Worm (Caenorhabditis elegans): ENCODE measurements around the gene C12D8.20.

- TF ChIP-seq nhr-90 (tag; optimal IDR thresholded peaks at IDR 0.05; ENCODE audit: poor library complexity) (no peak), nhr-12 (tag; optimal IDR thresholded peaks at IDR 0.05) (no peak), tbx-2 (tag; optimal IDR thresholded peaks at IDR 0.05) (no peak), lin-13 (GFP tag; optimal IDR thresholded peaks at IDR 0.05) (no peak), elt-3 (tag; optimal IDR thresholded peaks at IDR 0.05) (no peak), unc-130 (tag; optimal IDR thresholded peaks at IDR 0.05) (no peak), xbp-1 (tag; optimal IDR thresholded peaks at IDR 0.05) (no peak)
Observed at ce11 chrV:10265019-10265418, 42.9 kb downstream of the C12D8.20 start.
